Worm (Caenorhabditis elegans): ENCODE measurements around the gene his-74.

DNA sequence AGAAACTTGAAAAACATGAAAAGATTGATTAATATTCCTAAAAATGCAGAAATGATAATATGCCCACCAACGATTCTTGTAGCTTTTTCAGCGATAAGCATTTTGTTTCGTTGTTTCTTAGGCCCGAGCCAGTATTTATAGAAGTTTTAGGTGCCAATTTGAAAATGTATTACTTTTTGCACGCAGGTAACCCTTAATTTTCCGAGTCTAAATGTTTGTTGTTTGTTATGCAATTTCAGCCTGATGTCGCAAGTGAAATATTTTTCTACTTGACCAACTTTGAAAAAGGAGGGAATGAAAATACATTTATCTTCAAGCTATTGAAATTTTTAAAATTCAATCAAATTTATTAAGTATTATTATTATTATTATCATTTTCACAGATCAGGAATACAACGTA lies 28.1 kb downstream of the his-74 start, which contains the start of gene srx-113:
- no peak for TF ChIP-seq lin-13 (tag; optimal IDR thresholded peaks at IDR 0.05)
- TF ChIP-seq snpc-4 (tag; optimal IDR thresholded peaks at IDR 0.05), result no peak
- no peak for TF ChIP-seq lsy-2 (tag; optimal IDR thresholded peaks at IDR 0.05)
- no peak for TF ChIP-seq nhr-12 (tag; optimal IDR thresholded peaks at IDR 0.05)
- TF ChIP-seq ces-1 (GFP tag; optimal IDR thresholded peaks at IDR 0.05), result no peak
- TF ChIP-seq zip-8 (tag; optimal IDR thresholded peaks at IDR 0.05), result no peak
- TF ChIP-seq nhr-76 (tag; optimal IDR thresholded peaks at IDR 0.05), result no peak
- TF ChIP-seq ztf-11 (tag; optimal IDR thresholded peaks at IDR 0.05), result no peak
- no peak for TF ChIP-seq drap-1 (GFP tag; optimal IDR thresholded peaks at IDR 0.05)
- TF ChIP-seq lin-32 (GFP tag; optimal IDR thresholded peaks at IDR 0.05), result no peak
